Fruit fly (Drosophila melanogaster) whole organism, embryonic: Measurements from ENCODE around the gene mRpL51.

Source experiments
- Abd-B ChIP-seq: fragments of 200-800 bp; sonication (Bioruptor generic); optimal IDR thresholded peaks from 2 replicates; lab custom pipeline; 2018; ENCODE audit warnings: missing biosample characterization, mild to moderate bottlenecking, missing genetic modification characterization, moderate library complexity
- Aef1 ChIP-seq: fragments of 200-800 bp; sonication (Bioruptor generic); IDR thresholded peaks from 3 replicates; pipeline ENCODE4 v1.3.6; 2022; ENCODE audit warnings: missing biosample characterization, missing genetic modification characterization
- Antp ChIP-seq: fragments of 200-800 bp; sonication (Bioruptor generic); optimal IDR thresholded peaks from 3 replicates; lab custom pipeline; 2016; ENCODE audit warnings: missing biosample characterization, missing genetic modification characterization
- CG10431 ChIP-seq: fragments of 200-800 bp; sonication (Bioruptor generic); optimal IDR thresholded peaks from 3 replicates; lab custom pipeline; 2018; ENCODE audit warnings: missing biosample characterization, mild to moderate bottlenecking, missing genetic modification characterization
- CG11247 ChIP-seq: fragments of 200-800 bp; sonication (Bioruptor generic); IDR thresholded peaks from 2 replicates; pipeline ENCODE4 v1.3.6; 2022; ENCODE audit warnings: missing biosample characterization, missing genetic modification characterization
- CG11398 ChIP-seq: fragments of 200-800 bp; sonication (Bioruptor generic); optimal IDR thresholded peaks from 2 replicates; lab custom pipeline; 2016; ENCODE audit warnings: missing biosample characterization, missing genetic modification characterization
- CG13894 ChIP-seq: fragments of 200-800 bp; sonication (Bioruptor generic); optimal IDR thresholded peaks from 3 replicates; lab custom pipeline; 2018; ENCODE audit warnings: missing biosample characterization, mild to moderate bottlenecking, missing genetic modification characterization, moderate library complexity
- CG14667 ChIP-seq: fragments of 200-800 bp; sonication (Bioruptor generic); IDR thresholded peaks from 2 replicates; pipeline ENCODE4 v1.3.6; 2022; ENCODE audit warnings: missing biosample characterization, missing genetic modification characterization
- CG15696 ChIP-seq: fragments of 200-800 bp; sonication (Bioruptor generic); optimal IDR thresholded peaks from 2 replicates; lab custom pipeline; 2019; ENCODE audit warnings: missing biosample characterization, mild to moderate bottlenecking, missing genetic modification characterization, moderate library complexity
- CG1603 ChIP-seq: fragments of 200-800 bp; sonication (Bioruptor generic); optimal IDR thresholded peaks from 2 replicates; lab custom pipeline; 2019; ENCODE audit warnings: missing biosample characterization, mild to moderate bottlenecking, missing genetic modification characterization, moderate library complexity
- CG18619 ChIP-seq: fragments of 200-800 bp; sonication (Bioruptor generic); optimal IDR thresholded peaks from 3 replicates; lab custom pipeline; 2017; ENCODE audit warnings: missing biosample characterization, mild to moderate bottlenecking, missing genetic modification characterization
- CG2120 ChIP-seq: fragments of 200-800 bp; sonication (Bioruptor generic); optimal IDR thresholded peaks from 3 replicates; lab custom pipeline; 2016; ENCODE audit warnings: missing biosample characterization, missing genetic modification characterization
- CG2875 ChIP-seq: fragments of 200-800 bp; sonication (Bioruptor generic); optimal IDR thresholded peaks from 2 replicates; lab custom pipeline; 2017; ENCODE audit warnings: missing biosample characterization, mild to moderate bottlenecking, missing genetic modification characterization, missing genetic modification reagents
- CG4282 ChIP-seq: fragments of 200-800 bp; sonication (Bioruptor generic); optimal IDR thresholded peaks from 2 replicates; lab custom pipeline; 2016; ENCODE audit warnings: missing biosample characterization, missing genetic modification characterization
- CG4820 ChIP-seq: fragments of 200-800 bp; sonication (Bioruptor generic); optimal IDR thresholded peaks from 3 replicates; lab custom pipeline; 2016; ENCODE audit warnings: missing biosample characterization, missing genetic modification characterization
- CG6272 ChIP-seq: fragments of 200-800 bp; sonication (Bioruptor generic); IDR thresholded peaks from 2 replicates; pipeline ENCODE4 v1.3.6; 2022; ENCODE audit warnings: missing biosample characterization, missing genetic modification characterization
- CG6654 ChIP-seq: fragments of 200-800 bp; sonication (Bioruptor generic); optimal IDR thresholded peaks from 2 replicates; lab custom pipeline; 2017; ENCODE audit warnings: missing biosample characterization, mild to moderate bottlenecking, missing genetic modification characterization
- CG7372 ChIP-seq: fragments of 200-800 bp; sonication (Bioruptor generic); IDR thresholded peaks from 2 replicates; pipeline ENCODE4 v1.3.6; 2022; ENCODE audit warnings: missing biosample characterization, missing genetic modification characterization
- CG7928 ChIP-seq: fragments of 200-800 bp; sonication (Bioruptor generic); optimal IDR thresholded peaks from 2 replicates; lab custom pipeline; 2017; ENCODE audit warnings: missing biosample characterization, mild to moderate bottlenecking, missing genetic modification characterization
- CG7963 ChIP-seq: fragments of 200-800 bp; sonication (Bioruptor generic); IDR thresholded peaks from 3 replicates; pipeline ENCODE4 v1.3.6; 2022; ENCODE audit warnings: missing biosample characterization, missing genetic modification characterization; ENCODE audit not compliant: partially characterized antibody
- CHES-1-like ChIP-seq: fragments of 200-800 bp; sonication (Bioruptor generic); optimal IDR thresholded peaks from 2 replicates; lab custom pipeline; 2016; ENCODE audit warnings: missing biosample characterization, missing genetic modification characterization
- D19B ChIP-seq: fragments of 200-800 bp; sonication (Bioruptor generic); optimal IDR thresholded peaks from 2 replicates; lab custom pipeline; 2017; ENCODE audit warnings: missing biosample characterization, mild to moderate bottlenecking, missing genetic modification characterization
- E2f1 ChIP-seq: fragments of 200-800 bp; sonication (Bioruptor generic); IDR thresholded peaks from 2 replicates; pipeline ENCODE4 v1.3.6; 2022; ENCODE audit warnings: missing biosample characterization, missing genetic modification characterization
- Fer1 ChIP-seq: fragments of 200-800 bp; sonication (Bioruptor generic); optimal IDR thresholded peaks from 2 replicates; lab custom pipeline; 2017; ENCODE audit warnings: missing biosample characterization, mild to moderate bottlenecking, missing genetic modification characterization
- HLH3B ChIP-seq: fragments of 200-800 bp; sonication (Bioruptor generic); IDR thresholded peaks from 2 replicates; pipeline ENCODE4 v1.3.6; 2022; ENCODE audit warnings: missing biosample characterization, missing genetic modification characterization
- Hsf ChIP-seq: fragments of 200-800 bp; sonication (Bioruptor generic); optimal IDR thresholded peaks from 3 replicates; lab custom pipeline; 2016; ENCODE audit warnings: missing biosample characterization, missing genetic modification characterization
- Mad ChIP-seq: fragments of 200-800 bp; sonication (Bioruptor generic); optimal IDR thresholded peaks from 2 replicates; lab custom pipeline; 2016; ENCODE audit warnings: missing biosample characterization, missing genetic modification characterization
- Sox102F ChIP-seq: fragments of 200-800 bp; sonication (Bioruptor generic); optimal IDR thresholded peaks from 2 replicates; lab custom pipeline; 2018; ENCODE audit warnings: missing biosample characterization, mild to moderate bottlenecking, missing genetic modification characterization, moderate library complexity
- Usf ChIP-seq: fragments of 200-800 bp; sonication (Bioruptor generic); optimal IDR thresholded peaks from 2 replicates; lab custom pipeline; 2017; ENCODE audit warnings: missing genotype, missing biosample characterization, missing genetic modification characterization
- Xbp1 ChIP-seq: fragments of 200-800 bp; sonication (Bioruptor generic); optimal IDR thresholded peaks from 3 replicates; lab custom pipeline; 2016; ENCODE audit warnings: missing biosample characterization, mild to moderate bottlenecking, missing genetic modification characterization
- ab ChIP-seq: fragments of 200-800 bp; sonication (Bioruptor generic); optimal IDR thresholded peaks from 2 replicates; lab custom pipeline; 2016; ENCODE audit warnings: missing biosample characterization, missing genetic modification characterization
- ato ChIP-seq: fragments of 200-800 bp; sonication (Bioruptor generic); IDR thresholded peaks from 2 replicates; pipeline ENCODE4 v1.3.6; 2022; ENCODE audit warnings: missing biosample characterization, missing genetic modification characterization; ENCODE audit not compliant: partially characterized antibody
- bcd ChIP-seq: fragments of 200-800 bp; sonication (Bioruptor generic); optimal IDR thresholded peaks from 2 replicates; lab custom pipeline; 2017; ENCODE audit warnings: missing biosample characterization, mild to moderate bottlenecking, missing genetic modification characterization
- bowl ChIP-seq: fragments of 200-800 bp; sonication (Bioruptor generic); IDR thresholded peaks from 2 replicates; pipeline ENCODE4 v1.3.6; 2022; ENCODE audit warnings: missing biosample characterization, missing genetic modification characterization
- cwo ChIP-seq: fragments of 200-800 bp; sonication (Bioruptor generic); optimal IDR thresholded peaks from 3 replicates; lab custom pipeline; 2017; ENCODE audit warnings: missing biosample characterization, missing genetic modification characterization, mild to moderate bottlenecking, moderate library complexity, missing genetic modification reagents
- dati ChIP-seq: fragments of 200-800 bp; sonication (Bioruptor generic); IDR thresholded peaks from 2 replicates; pipeline ENCODE4 v1.3.6; 2022; ENCODE audit warnings: missing biosample characterization, missing genetic modification characterization
- disco-r ChIP-seq: fragments of 200-800 bp; sonication (Bioruptor generic); optimal IDR thresholded peaks from 2 replicates; lab custom pipeline; 2016; ENCODE audit warnings: missing biosample characterization, missing genetic modification characterization
- gsb ChIP-seq: fragments of 200-800 bp; sonication (Bioruptor generic); IDR thresholded peaks from 2 replicates; pipeline ENCODE4 v1.3.6; 2022; ENCODE audit warnings: missing biosample characterization, missing genetic modification characterization
- lilli ChIP-seq: fragments of 200-800 bp; sonication (Bioruptor generic); optimal IDR thresholded peaks from 3 replicates; lab custom pipeline; 2016; ENCODE audit warnings: missing biosample characterization, missing genetic modification characterization
- nom ChIP-seq: fragments of 200-800 bp; sonication (Bioruptor generic); optimal IDR thresholded peaks from 2 replicates; lab custom pipeline; 2017; ENCODE audit warnings: missing biosample characterization, missing genetic modification characterization, mild to moderate bottlenecking, moderate library complexity, missing genetic modification reagents
- org-1 ChIP-seq: fragments of 200-800 bp; sonication (Bioruptor generic); optimal IDR thresholded peaks from 2 replicates; lab custom pipeline; 2017; ENCODE audit warnings: missing biosample characterization, missing genetic modification characterization
- sd ChIP-seq: fragments of 200-800 bp; sonication (Bioruptor generic); optimal IDR thresholded peaks from 3 replicates; lab custom pipeline; 2018; ENCODE audit warnings: missing biosample characterization, mild to moderate bottlenecking, missing genetic modification characterization, moderate library complexity
- seq ChIP-seq: fragments of 200-800 bp; sonication (Bioruptor generic); IDR thresholded peaks from 2 replicates; pipeline ENCODE4 v1.3.6; 2022; ENCODE audit warnings: missing biosample characterization, missing genetic modification characterization
- sim ChIP-seq: fragments of 200-800 bp; sonication (Bioruptor generic); IDR thresholded peaks from 2 replicates; pipeline ENCODE4 v1.3.6; 2022; ENCODE audit warnings: missing biosample characterization, missing genetic modification characterization
- slou ChIP-seq: fragments of 200-800 bp; sonication (Bioruptor generic); optimal IDR thresholded peaks from 3 replicates; lab custom pipeline; 2016; ENCODE audit warnings: missing biosample characterization, missing genetic modification characterization
- sr ChIP-seq: fragments of 200-800 bp; sonication (Bioruptor generic); IDR thresholded peaks from 3 replicates; pipeline ENCODE4 v1.3.6; 2022; ENCODE audit warnings: missing biosample characterization, missing genetic modification characterization
- unc-4 ChIP-seq: fragments of 200-800 bp; sonication (Bioruptor generic); IDR thresholded peaks from 2 replicates; pipeline ENCODE4 v1.3.6; 2022; ENCODE audit warnings: missing biosample characterization, missing genetic modification characterization; ENCODE audit not compliant: partially characterized antibody
- vfl ChIP-seq: fragments of 200-800 bp; sonication (Bioruptor generic); optimal IDR thresholded peaks from 2 replicates; lab custom pipeline; 2016; ENCODE audit warnings: missing biosample characterization, missing genetic modification characterization
- vvl ChIP-seq: fragments of 200-800 bp; sonication (Bioruptor generic); IDR thresholded peaks from 2 replicates; pipeline ENCODE4 v1.3.6; 2022; ENCODE audit warnings: missing biosample characterization, missing genetic modification characterization

The mRpL51 gene

DNA sequence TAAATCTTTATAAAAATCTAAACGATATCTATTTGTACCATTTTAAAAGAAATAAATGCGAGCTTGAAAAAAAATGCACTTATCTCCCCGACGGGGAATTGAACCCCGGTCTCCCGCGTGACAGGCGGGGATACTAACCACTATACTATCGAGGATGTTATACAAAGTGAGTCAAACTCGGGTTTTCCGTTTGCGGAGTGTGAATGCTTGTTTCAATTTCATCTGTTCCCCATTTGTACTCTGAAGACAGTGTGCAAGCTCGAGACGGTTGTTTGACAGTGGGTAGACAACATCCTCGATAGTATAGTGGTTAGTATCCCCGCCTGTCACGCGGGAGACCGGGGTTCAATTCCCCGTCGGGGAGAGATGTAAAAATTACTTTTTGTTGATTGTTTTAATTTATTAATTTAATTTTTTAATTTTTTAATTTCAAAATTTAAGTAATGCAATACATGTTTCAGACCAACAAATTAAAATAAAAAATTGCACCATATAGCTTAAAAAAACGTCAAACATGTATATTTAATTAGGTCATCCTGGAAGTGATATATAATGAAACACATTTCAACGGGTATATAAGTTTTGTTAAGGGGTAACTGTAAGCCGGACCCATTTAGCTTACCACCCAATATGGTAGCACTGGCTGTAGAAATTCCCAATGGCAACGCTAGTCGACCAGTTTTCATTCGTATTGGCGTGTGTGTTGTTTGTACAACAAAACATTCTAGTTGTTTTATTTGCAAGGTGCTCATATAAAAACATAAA, 24.5 kb upstream of the mRpL51 start, which contains the start of gene Sema1a (continued):
- TF ChIP-seq bowl (GFP tag; lab: Robert Waterston, UW), result 0 out of 2 replicates have a peak, but pooled peaks have one; percentile 5
- TF ChIP-seq Abd-B (GFP tag; lab: Kevin White, UChicago), result peak; percentile 35
- peak; percentile 79 for TF ChIP-seq vvl (GFP tag; lab: Robert Waterston, UW)
- no peak for TF ChIP-seq CG10431
- TF ChIP-seq seq (GFP tag; lab: Robert Waterston, UW), result peak; percentile 30
- TF ChIP-seq CG14667 (GFP tag; lab: Robert Waterston, UW), result no peak; the same call in 1 of the 2 replicates
- no peak for TF ChIP-seq org-1
- peak; percentile 88 for TF ChIP-seq sd (tag; lab: Kevin White, UChicago)
- TF ChIP-seq CG4282, result peak; percentile 32
- TF ChIP-seq slou (GFP tag; lab: Kevin White, UChicago), result no peak
- TF ChIP-seq bcd (GFP tag; lab: Kevin White, UChicago), result peak; percentile 61
- TF ChIP-seq lilli (GFP tag; lab: Kevin White, UChicago), result peak; percentile 71
- no peak for TF ChIP-seq cwo
- TF ChIP-seq CG11247 (GFP tag; lab: Robert Waterston, UW), result peak; percentile 71
- TF ChIP-seq Xbp1 (GFP tag; lab: Kevin White, UChicago), result peak; percentile 65
- TF ChIP-seq CG13894 (tag; lab: Kevin White, UChicago), result peak; percentile 25
- TF ChIP-seq Usf, result no peak
- TF ChIP-seq CG7963 (GFP tag; lab: Robert Waterston, UW), result peak; percentile 90
- peak; percentile 87 for TF ChIP-seq Antp (GFP tag; lab: Kevin White, UChicago)
- TF ChIP-seq CHES-1-like (GFP tag; lab: Kevin White, UChicago), result peak; percentile 12
- peak; percentile 63 for TF ChIP-seq unc-4 (GFP tag; lab: Robert Waterston, UW)
- TF ChIP-seq CG6272 (GFP tag; lab: Robert Waterston, UW), result peak; percentile 50; the same call in 1 of the 2 replicates
- peak; percentile 2; the same call in 1 of the 2 replicates for TF ChIP-seq dati
- TF ChIP-seq CG2120 (GFP tag; lab: Kevin White, UChicago), result peak; percentile 76
- peak; percentile 50 for TF ChIP-seq CG18619 (GFP tag; lab: Kevin White, UChicago)
- TF ChIP-seq gsb, result no peak
- peak; percentile 73; the same call in 2 of the 3 replicates for TF ChIP-seq Aef1
- no peak for TF ChIP-seq CG6654 (GFP tag; lab: Kevin White, UChicago)
- TF ChIP-seq sim, result no peak; the same call in 1 of the 2 replicates
- TF ChIP-seq CG11398 (GFP tag; lab: Kevin White, UChicago), result no peak
- peak; percentile 71 for TF ChIP-seq E2f1
- TF ChIP-seq HLH3B (GFP tag; lab: Robert Waterston, UW), result peak; percentile 74; the same call in 1 of the 2 replicates
- TF ChIP-seq Sox102F (GFP tag; lab: Kevin White, UChicago), result peak; percentile 94
- TF ChIP-seq disco-r (GFP tag; lab: Kevin White, UChicago), result peak; percentile 33
- no peak; the same call in 2 of the 3 replicates for TF ChIP-seq sr
- TF ChIP-seq D19B (GFP tag; lab: Kevin White, UChicago), result peak; percentile 97
- TF ChIP-seq Hsf (GFP tag; lab: Kevin White, UChicago), result peak; percentile 86
- peak; percentile 29 for TF ChIP-seq CG4820 (GFP tag; lab: Kevin White, UChicago)
- peak; percentile 58 for TF ChIP-seq Fer1 (GFP tag; lab: Kevin White, UChicago)
- no peak for TF ChIP-seq CG7928 (GFP tag; lab: Kevin White, UChicago)
- peak; percentile 49 for TF ChIP-seq vfl (GFP tag; lab: Kevin White, UChicago)
- peak; percentile 18 for TF ChIP-seq nom (GFP tag; lab: Kevin White, UChicago)
- peak; percentile 86 for TF ChIP-seq ato (GFP tag; lab: Robert Waterston, UW)
- TF ChIP-seq Mad (GFP tag; lab: Kevin White, UChicago), result no peak
- peak; percentile 12 for TF ChIP-seq CG2875 (GFP tag; lab: Kevin White, UChicago)
- TF ChIP-seq CG1603 (tag; lab: Kevin White, UChicago), result peak; percentile 63
- peak; percentile 64 for TF ChIP-seq CG7372 (GFP tag; lab: Robert Waterston, UW)
- TF ChIP-seq ab (GFP tag; lab: Kevin White, UChicago), result peak; percentile 22
- TF ChIP-seq CG15696 (tag; lab: Kevin White, UChicago), result no peak
